Fruit fly (Drosophila melanogaster) whole organism, embryonic: ENCODE measurements around the gene CG5386.

ENCODE experiments used
- Abd-B ChIP-seq: fragments of 200-800 bp; sonication (Bioruptor generic); optimal IDR thresholded peaks from 2 replicates; lab custom pipeline; 2018; ENCODE audit warnings: missing biosample characterization, mild to moderate bottlenecking, missing genetic modification characterization, moderate library complexity
- Aef1 ChIP-seq: fragments of 200-800 bp; sonication (Bioruptor generic); IDR thresholded peaks from 3 replicates; pipeline ENCODE4 v1.3.6; 2022; ENCODE audit warnings: missing biosample characterization, missing genetic modification characterization
- Bdp1 ChIP-seq: fragments of 200-800 bp; sonication (Bioruptor generic); optimal IDR thresholded peaks from 3 replicates; lab custom pipeline; 2016; ENCODE audit warnings: missing biosample characterization, missing genetic modification characterization
- CG10366 ChIP-seq: fragments of 200-800 bp; sonication (Bioruptor generic); IDR thresholded peaks from 2 replicates; pipeline ENCODE4 v1.3.6; 2022; ENCODE audit warnings: missing biosample characterization, missing genetic modification characterization
- CG10979 ChIP-seq: fragments of 200-800 bp; sonication (Bioruptor generic); optimal IDR thresholded peaks from 2 replicates; lab custom pipeline; 2018; ENCODE audit warnings: missing biosample characterization, mild to moderate bottlenecking, missing genetic modification characterization, moderate library complexity
- CG11093 ChIP-seq: fragments of 200-800 bp; sonication (Bioruptor generic); IDR thresholded peaks from 3 replicates; pipeline ENCODE4 v1.3.6; 2022; ENCODE audit warnings: missing biosample characterization, missing genetic modification characterization
- CG11696 ChIP-seq: fragments of 200-800 bp; sonication (Bioruptor generic); IDR thresholded peaks from 2 replicates; pipeline ENCODE4 v1.3.6; 2022; ENCODE audit warnings: missing biosample characterization, missing genetic modification characterization
- CG12769 ChIP-seq: fragments of 200-800 bp; sonication (Bioruptor generic); optimal IDR thresholded peaks from 2 replicates; lab custom pipeline; 2019; ENCODE audit warnings: missing biosample characterization, mild to moderate bottlenecking, missing genetic modification characterization, moderate library complexity
- CG13775 ChIP-seq: fragments of 200-800 bp; sonication (Bioruptor generic); optimal IDR thresholded peaks from 3 replicates; lab custom pipeline; 2017; ENCODE audit warnings: missing biosample characterization, mild to moderate bottlenecking, missing genetic modification characterization
- CG14014 ChIP-seq: fragments of 200-800 bp; sonication (Bioruptor generic); IDR thresholded peaks from 2 replicates; pipeline ENCODE4 v1.3.6; 2022; ENCODE audit warnings: missing biosample characterization, missing genetic modification characterization
- CG14710 ChIP-seq: fragments of 200-800 bp; sonication (Bioruptor generic); optimal IDR thresholded peaks from 3 replicates; lab custom pipeline; 2019; ENCODE audit warnings: missing biosample characterization, mild to moderate bottlenecking, missing genetic modification characterization, moderate library complexity
- CG1529 ChIP-seq: fragments of 200-800 bp; sonication (Bioruptor generic); optimal IDR thresholded peaks from 3 replicates; lab custom pipeline; 2018; ENCODE audit warnings: missing biosample characterization, missing genetic modification characterization
- CG15696 ChIP-seq: fragments of 200-800 bp; sonication (Bioruptor generic); optimal IDR thresholded peaks from 2 replicates; lab custom pipeline; 2019; ENCODE audit warnings: missing biosample characterization, mild to moderate bottlenecking, missing genetic modification characterization, moderate library complexity
- CG16815 ChIP-seq: fragments of 200-800 bp; sonication (Bioruptor generic); optimal IDR thresholded peaks from 3 replicates; lab custom pipeline; 2017; ENCODE audit warnings: missing biosample characterization, mild to moderate bottlenecking, missing genetic modification characterization
- CG17802 ChIP-seq: fragments of 200-800 bp; sonication (Bioruptor generic); optimal IDR thresholded peaks from 2 replicates; lab custom pipeline; 2018; ENCODE audit warnings: missing biosample characterization, mild to moderate bottlenecking, missing genetic modification characterization, moderate library complexity
- CG18011 ChIP-seq: fragments of 200-800 bp; sonication (Bioruptor generic); optimal IDR thresholded peaks from 2 replicates; lab custom pipeline; 2017; ENCODE audit warnings: missing biosample characterization, missing genetic modification characterization, mild to moderate bottlenecking, moderate library complexity, missing genotype
- CG31388 ChIP-seq: fragments of 200-800 bp; sonication (Bioruptor generic); optimal IDR thresholded peaks from 2 replicates; lab custom pipeline; 2016; ENCODE audit warnings: missing biosample characterization, missing genetic modification characterization
- CG33213 ChIP-seq: fragments of 200-800 bp; sonication (Bioruptor generic); optimal IDR thresholded peaks from 3 replicates; lab custom pipeline; 2016; ENCODE audit warnings: missing biosample characterization, missing genetic modification characterization
- CG4328 ChIP-seq: fragments of 200-800 bp; sonication (Bioruptor generic); optimal IDR thresholded peaks from 3 replicates; lab custom pipeline; 2017; ENCODE audit warnings: missing biosample characterization, missing genetic modification reagents, missing genetic modification characterization
- CG4424 ChIP-seq: fragments of 200-800 bp; sonication (Bioruptor generic); optimal IDR thresholded peaks from 3 replicates; lab custom pipeline; 2016; ENCODE audit warnings: missing biosample characterization, missing genetic modification characterization
- CG4854 ChIP-seq: fragments of 200-800 bp; sonication (Bioruptor generic); optimal IDR thresholded peaks from 2 replicates; lab custom pipeline; 2016; ENCODE audit warnings: missing biosample characterization, missing genetic modification characterization, inconsistent platforms
- CG6765 ChIP-seq: fragments of 200-800 bp; sonication (Bioruptor generic); optimal IDR thresholded peaks from 3 replicates; lab custom pipeline; 2017; ENCODE audit warnings: missing biosample characterization, mild to moderate bottlenecking, missing genetic modification characterization
- CG8290 ChIP-seq, 3 experiments: fragments of 200-800 bp; sonication (Bioruptor generic); optimal IDR thresholded peaks; 2 replicates each; lab custom pipeline; 2016 to 2019; ENCODE audit warnings: missing biosample characterization in 3 of 3, missing genetic modification characterization in 3 of 3, mild to moderate bottlenecking in 2 of 3, moderate library complexity in 1 of 3
- CG8944 ChIP-seq: fragments of 200-800 bp; sonication (Bioruptor generic); optimal IDR thresholded peaks from 3 replicates; lab custom pipeline; 2016; ENCODE audit warnings: missing biosample characterization, missing genetic modification characterization
- CG9876 ChIP-seq: fragments of 200-800 bp; sonication (Bioruptor generic); optimal IDR thresholded peaks from 2 replicates; lab custom pipeline; 2016; ENCODE audit warnings: missing biosample characterization, missing genetic modification characterization
- Hmx ChIP-seq: fragments of 200-800 bp; sonication (Bioruptor generic); optimal IDR thresholded peaks from 2 replicates; lab custom pipeline; 2016; ENCODE audit warnings: missing biosample characterization, missing genetic modification characterization
- Hr78 ChIP-seq, 2 experiments: fragments of 200-800 bp in 1 of 2; fragments of >200 bp in 1 of 2; sonication (Bioruptor generic) in 1 of 2; optimal IDR thresholded peaks; 2 replicates each; lab custom pipeline; 2017 to 2019; ENCODE audit warnings: missing biosample characterization in 2 of 2, missing genetic modification characterization in 2 of 2, mild to moderate bottlenecking in 1 of 2, moderate library complexity in 1 of 2
- Hsf ChIP-seq: fragments of 200-800 bp; sonication (Bioruptor generic); optimal IDR thresholded peaks from 3 replicates; lab custom pipeline; 2016; ENCODE audit warnings: missing biosample characterization, missing genetic modification characterization
- Myb ChIP-seq: fragments of 200-800 bp; sonication (Bioruptor generic); optimal IDR thresholded peaks from 2 replicates; lab custom pipeline; 2016; ENCODE audit warnings: missing biosample characterization, missing genetic modification characterization
- Nf-YA ChIP-seq: fragments of 200-800 bp; sonication (Bioruptor generic); IDR thresholded peaks from 2 replicates; pipeline ENCODE4 v1.3.6; 2022; ENCODE audit warnings: missing biosample characterization, missing genetic modification characterization
- Sry-β ChIP-seq: fragments of 200-800 bp; sonication (Bioruptor generic); optimal IDR thresholded peaks from 2 replicates; lab custom pipeline; 2018; ENCODE audit warnings: missing biosample characterization, mild to moderate bottlenecking, missing genetic modification characterization, moderate library complexity
- ac ChIP-seq: fragments of 200-800 bp; sonication (Bioruptor generic); optimal IDR thresholded peaks from 3 replicates; lab custom pipeline; 2017; ENCODE audit warnings: missing biosample characterization, mild to moderate bottlenecking, missing genetic modification characterization
- ase ChIP-seq: fragments of 200-800 bp; sonication (Bioruptor generic); IDR thresholded peaks from 3 replicates; pipeline ENCODE4 v1.3.6; 2022; ENCODE audit warnings: missing biosample characterization, missing genetic modification characterization
- bab2 ChIP-seq: fragments of 200-800 bp; sonication (Bioruptor generic); optimal IDR thresholded peaks from 2 replicates; lab custom pipeline; 2016; ENCODE audit warnings: missing biosample characterization, missing genetic modification characterization
- dan ChIP-seq: fragments of 200-800 bp; sonication (Bioruptor generic); IDR thresholded peaks from 2 replicates; pipeline ENCODE4 v1.3.6; 2022; ENCODE audit warnings: missing biosample characterization, missing genetic modification characterization
- dimm ChIP-seq: fragments of 200-800 bp; sonication (Bioruptor generic); IDR thresholded peaks from 2 replicates; pipeline ENCODE4 v1.3.6; 2022; ENCODE audit warnings: missing biosample characterization, missing genetic modification characterization
- ewg ChIP-seq: fragments of 200-800 bp; sonication (Bioruptor generic); optimal IDR thresholded peaks from 3 replicates; lab custom pipeline; 2017; ENCODE audit warnings: mild to moderate bottlenecking, missing biosample characterization, missing genetic modification reagents, missing genetic modification characterization
- gem ChIP-seq: fragments of 200-800 bp; sonication (Bioruptor generic); optimal IDR thresholded peaks from 2 replicates; lab custom pipeline; 2019; ENCODE audit warnings: missing biosample characterization, mild to moderate bottlenecking, missing genetic modification characterization, moderate library complexity
- hb ChIP-seq: fragments of 200-800 bp; sonication (Bioruptor generic); IDR thresholded peaks from 3 replicates; pipeline ENCODE4 v1.3.6; 2022; ENCODE audit warnings: missing biosample characterization, missing genetic modification characterization; ENCODE audit not compliant: partially characterized antibody
- inv ChIP-seq: fragments of 200-800 bp; sonication (Bioruptor generic); IDR thresholded peaks from 2 replicates; pipeline ENCODE4 v1.3.6; 2022; ENCODE audit warnings: missing biosample characterization, missing genetic modification characterization; ENCODE audit not compliant: partially characterized antibody
- klu ChIP-seq: fragments of 200-800 bp; sonication (Bioruptor generic); IDR thresholded peaks from 2 replicates; pipeline ENCODE4 v1.3.6; 2022; ENCODE audit warnings: missing biosample characterization, missing genetic modification characterization
- lbe ChIP-seq: fragments of 200-800 bp; sonication (Bioruptor generic); optimal IDR thresholded peaks from 2 replicates; lab custom pipeline; 2016; ENCODE audit warnings: missing biosample characterization, mild to moderate bottlenecking, missing genetic modification characterization
- mam ChIP-seq: fragments of 200-800 bp; sonication (Bioruptor generic); optimal IDR thresholded peaks from 3 replicates; lab custom pipeline; 2016; ENCODE audit warnings: missing biosample characterization, missing genetic modification characterization
- nau ChIP-seq: fragments of 200-800 bp; sonication (Bioruptor generic); optimal IDR thresholded peaks from 3 replicates; lab custom pipeline; 2017; ENCODE audit warnings: missing biosample characterization, mild to moderate bottlenecking, missing genetic modification characterization, missing genetic modification reagents
- onecut ChIP-seq: fragments of 200-800 bp; sonication (Bioruptor generic); IDR thresholded peaks from 2 replicates; pipeline ENCODE4 v1.3.6; 2022; ENCODE audit warnings: missing biosample characterization, missing genetic modification characterization
- phol ChIP-seq: fragments of 200-800 bp; sonication (Bioruptor generic); optimal IDR thresholded peaks from 3 replicates; lab custom pipeline; 2018; ENCODE audit warnings: missing biosample characterization, mild to moderate bottlenecking, missing genetic modification characterization, moderate library complexity
- pum ChIP-seq: fragments of 200-800 bp; sonication (Bioruptor generic); optimal IDR thresholded peaks from 2 replicates; lab custom pipeline; 2016; ENCODE audit warnings: missing biosample characterization, missing genetic modification characterization
- sens-2 ChIP-seq: fragments of 200-800 bp; sonication (Bioruptor generic); IDR thresholded peaks from 2 replicates; pipeline ENCODE4 v1.3.6; 2022; ENCODE audit warnings: missing biosample characterization, missing genetic modification characterization
- slou ChIP-seq: fragments of 200-800 bp; sonication (Bioruptor generic); optimal IDR thresholded peaks from 3 replicates; lab custom pipeline; 2016; ENCODE audit warnings: missing biosample characterization, missing genetic modification characterization
- tll ChIP-seq, 2 experiments: fragments of 200-800 bp in 1 of 2; fragments of >200 bp in 1 of 2; sonication (Bioruptor generic) in 1 of 2; optimal IDR thresholded peaks; 2 replicates each; lab custom pipeline; 2017 to 2019; ENCODE audit warnings: missing biosample characterization in 2 of 2, missing genetic modification characterization in 2 of 2, mild to moderate bottlenecking in 1 of 2, moderate library complexity in 1 of 2

CG5386 gene

DNA sequence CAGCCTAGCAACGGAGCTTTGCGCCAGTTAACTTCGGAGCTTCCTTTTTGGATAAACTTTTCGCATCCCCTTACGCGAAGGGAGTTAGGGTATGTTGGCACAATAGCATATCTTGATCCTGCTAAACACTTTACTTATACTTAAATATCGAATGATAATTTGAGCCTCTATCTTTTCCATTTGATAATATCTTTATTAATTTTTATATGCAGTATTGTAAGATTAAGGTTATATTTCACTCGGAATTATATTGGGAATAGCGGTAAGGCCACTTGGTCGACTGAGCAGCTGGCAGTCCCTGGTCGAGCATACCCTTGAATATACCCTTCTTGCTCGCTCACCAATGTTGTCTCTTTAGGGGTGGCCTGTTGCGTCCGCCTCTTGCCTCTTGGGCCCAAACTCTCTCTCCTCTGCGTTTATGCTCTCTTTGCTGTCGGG, 26.7 kb upstream of the CG5386 start (continued):
- TF ChIP-seq CG33213 (GFP tag; lab: Kevin White, UChicago) (no peak), CG16815 (GFP tag; lab: Kevin White, UChicago) (peak; percentile 47), CG13775 (peak; percentile 64), bab2 (no peak), Aef1 (GFP tag; lab: Robert Waterston, UW) (peak; percentile 84), CG14014 (GFP tag; lab: Robert Waterston, UW) (peak; percentile 81), ewg (GFP tag; lab: Kevin White, UChicago) (no peak), CG4328 (peak; percentile 46), lbe (peak; percentile 25), CG18011 (GFP tag; lab: Kevin White, UChicago) (no peak), inv (GFP tag; lab: Robert Waterston, UW) (no peak), Hmx (peak; percentile 39), CG8290 (GFP tag; optimal IDR thresholded peaks at IDR 0.05; lab: Kevin White, UChicago) (no peak), CG8290 (tag; optimal IDR thresholded peaks at IDR 0.05; lab: Kevin White, UChicago) (no peak), Nf-YA (peak; percentile 44; the same call in 1 of the 2 replicates), ac (GFP tag; lab: Kevin White, UChicago) (no peak), mam (GFP tag; lab: Kevin White, UChicago) (peak; percentile 71), CG31388 (GFP tag; lab: Kevin White, UChicago) (no peak), CG4424 (peak; percentile 59), CG14710 (peak; percentile 7), Hsf (GFP tag; lab: Kevin White, UChicago) (peak; percentile 37), sens-2 (GFP tag; lab: Robert Waterston, UW) (peak; percentile 42; the same call in 1 of the 2 replicates), CG8944 (GFP tag; lab: Kevin White, UChicago) (no peak), CG10979 (peak; percentile 34), CG4854 (GFP tag; lab: Kevin White, UChicago) (no peak), Hr78 (GFP tag; optimal IDR thresholded peaks at IDR 0.05; lab: Kevin White, UChicago) (no peak), klu (no peak; the same call in 1 of the 2 replicates), onecut (peak; percentile 38; the same call in 1 of the 2 replicates), pum (no peak), CG1529 (GFP tag; lab: Kevin White, UChicago) (no peak), Abd-B (no peak), hb (no peak), Myb (GFP tag; lab: Kevin White, UChicago) (no peak), CG11696 (GFP tag; lab: Robert Waterston, UW) (no peak), nau (GFP tag; lab: Kevin White, UChicago) (no peak), phol (peak; percentile 46), CG10366 (GFP tag; lab: Robert Waterston, UW) (peak; percentile 76), tll (GFP tag; optimal IDR thresholded peaks at IDR 0.05; lab: Kevin White, UChicago) (no peak), CG15696 (peak; percentile 29), CG6765 (GFP tag; lab: Kevin White, UChicago) (no peak), slou (GFP tag; lab: Kevin White, UChicago) (peak; percentile 45), CG9876 (no peak), dan (GFP tag; lab: Robert Waterston, UW) (no peak), CG17802 (tag; lab: Kevin White, UChicago) (no peak), Sry-β (GFP tag; lab: Kevin White, UChicago) (no peak), Bdp1 (GFP tag; lab: Kevin White, UChicago) (peak; percentile 3), CG12769 (tag; lab: Kevin White, UChicago) (no peak), ase (GFP tag; lab: Robert Waterston, UW) (0 out of 3 replicates have a peak, but pooled peaks have one; percentile 40), dimm (GFP tag; lab: Robert Waterston, UW) (peak; percentile 29; the same call in 1 of the 2 replicates), gem (tag; lab: Kevin White, UChicago) (peak; percentile 76), CG11093 (GFP tag; lab: Robert Waterston, UW) (peak; percentile 55; the same call in 1 of the 3 replicates)
